Fruit fly (Drosophila melanogaster): ENCODE data around the gene CG5274.
A peak's percentile ranks its signal among the peaks of the same experiment; 100 is the strongest.

CG5274 gene

DNA sequence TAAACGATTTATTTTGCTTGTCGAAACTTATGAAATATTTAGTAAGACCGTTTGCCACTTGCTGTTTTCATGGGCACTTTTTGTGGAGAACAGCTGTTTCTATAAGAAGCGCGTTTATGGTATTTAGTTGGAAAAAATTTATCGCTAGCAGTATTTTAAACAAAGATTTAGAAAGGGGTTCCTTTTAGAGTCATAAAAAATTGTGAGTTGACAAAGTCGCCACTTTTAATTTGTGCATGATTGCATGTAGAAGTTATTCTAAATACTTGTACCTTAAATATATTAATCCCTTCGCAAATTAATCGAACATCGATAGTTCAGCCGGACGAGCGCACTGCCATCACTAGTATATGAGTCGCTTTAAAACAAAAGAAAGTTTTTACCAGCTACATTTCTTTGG, 4.8 kb upstream of the CG5274 start, which contains the start of the genes Las and Psn:
Gene Las (minus strand): TSS at position 65 of the 400 bp plus-strand sequence.
Gene Psn (plus strand): TSS at position 172 of the 400 bp plus-strand sequence.
- no peak for TF ChIP-seq CG7357 (GFP tag; IDR thresholded peaks at IDR 0.05)
- TF ChIP-seq Rx (GFP tag; IDR thresholded peaks at IDR 0.05) = no peak
- TF ChIP-seq CG31441 (GFP tag; IDR thresholded peaks at IDR 0.05) = no peak
- no peak for TF ChIP-seq wor (GFP tag; IDR thresholded peaks at IDR 0.05)
- TF ChIP-seq hbn (GFP tag; IDR thresholded peaks at IDR 0.05; ENCODE audit: partially characterized antibody) = peak; percentile 58; the same call in 1 of the 2 replicates
- no peak for TF ChIP-seq jumu (GFP tag; optimal IDR thresholded peaks at IDR 0.05)
- TF ChIP-seq CG2678 (tag; optimal IDR thresholded peaks at IDR 0.05) = no peak
- TF ChIP-seq B-H1 (GFP tag; IDR thresholded peaks at IDR 0.05) = no peak
- TF ChIP-seq CG1024 (GFP tag; IDR thresholded peaks at IDR 0.05) = no peak
- TF ChIP-seq CG12155 (GFP tag; optimal IDR thresholded peaks at IDR 0.05) = peak; percentile 16
- no peak for TF ChIP-seq CG7271 (tag; optimal IDR thresholded peaks at IDR 0.05)
- TF ChIP-seq CG3838 (GFP tag; optimal IDR thresholded peaks at IDR 0.05) = no peak
- TF ChIP-seq ash1 (GFP tag; optimal IDR thresholded peaks at IDR 0.05) = no peak
- TF ChIP-seq Fer1 (GFP tag; optimal IDR thresholded peaks at IDR 0.05) = peak; percentile 3
- no peak for TF ChIP-seq CG12391 (tag; optimal IDR thresholded peaks at IDR 0.05)
- no peak for TF ChIP-seq D19B (GFP tag; optimal IDR thresholded peaks at IDR 0.05)
- TF ChIP-seq amos (GFP tag; IDR thresholded peaks at IDR 0.05; ENCODE audit: partially characterized antibody) = peak; percentile 54
- no peak for TF ChIP-seq gro (GFP tag; optimal IDR thresholded peaks at IDR 0.05)
- TF ChIP-seq Ssrp (tag; optimal IDR thresholded peaks at IDR 0.05) = no peak
- no peak for TF ChIP-seq Xbp1 (GFP tag; optimal IDR thresholded peaks at IDR 0.05)
- TF ChIP-seq her (GFP tag; optimal IDR thresholded peaks at IDR 0.05) = no peak
- no peak for TF ChIP-seq psq (GFP tag; optimal IDR thresholded peaks at IDR 0.05)
- TF ChIP-seq shn (GFP tag; optimal IDR thresholded peaks at IDR 0.05) = no peak
- no peak for TF ChIP-seq CG4707 (GFP tag; optimal IDR thresholded peaks at IDR 0.05)
- no peak for TF ChIP-seq C15 (GFP tag; IDR thresholded peaks at IDR 0.05)
- TF ChIP-seq Atf3 (GFP tag; optimal IDR thresholded peaks at IDR 0.05) = no peak
- no peak for TF ChIP-seq so (GFP tag; IDR thresholded peaks at IDR 0.05)
- TF ChIP-seq Drgx (GFP tag; IDR thresholded peaks at IDR 0.05) = no peak
- 0 out of 2 replicates have a peak, but pooled peaks have one; percentile 36 for TF ChIP-seq CG2129 (GFP tag; IDR thresholded peaks at IDR 0.05; ENCODE audit: partially characterized antibody)
- TF ChIP-seq ase (GFP tag; IDR thresholded peaks at IDR 0.05) = no peak
- no peak for TF ChIP-seq CG2889 (GFP tag; IDR thresholded peaks at IDR 0.05)
- TF ChIP-seq fu2 (GFP tag; optimal IDR thresholded peaks at IDR 0.05) = no peak
- TF ChIP-seq org-1 (GFP tag; optimal IDR thresholded peaks at IDR 0.05) = no peak
- no peak for TF ChIP-seq seq (GFP tag; IDR thresholded peaks at IDR 0.05)
- peak; percentile 0 for TF ChIP-seq Chrac-16 (GFP tag; optimal IDR thresholded peaks at IDR 0.05)
- TF ChIP-seq CG43689 (GFP tag; IDR thresholded peaks at IDR 0.05) = no peak
- no peak for TF ChIP-seq Hr39 (optimal IDR thresholded peaks at IDR 0.05)
- TF ChIP-seq cad (GFP tag; optimal IDR thresholded peaks at IDR 0.05) = no peak
- no peak for TF ChIP-seq Vsx1 (GFP tag; optimal IDR thresholded peaks at IDR 0.05)
- TF ChIP-seq Dip2 (GFP tag; IDR thresholded peaks at IDR 0.05) = no peak
- no peak for TF ChIP-seq Kr (GFP tag; optimal IDR thresholded peaks at IDR 0.05)
- TF ChIP-seq CG13296 (GFP tag; optimal IDR thresholded peaks at IDR 0.05) = no peak
- TF ChIP-seq ac (GFP tag; optimal IDR thresholded peaks at IDR 0.05) = no peak
- no peak for TF ChIP-seq CG3407 (GFP tag; optimal IDR thresholded peaks at IDR 0.05)
- no peak for TF ChIP-seq CG11398 (GFP tag; optimal IDR thresholded peaks at IDR 0.05)
- TF ChIP-seq sob (GFP tag; IDR thresholded peaks at IDR 0.05) = no peak
- TF ChIP-seq H2.0 (GFP tag; IDR thresholded peaks at IDR 0.05) = no peak
- no peak for TF ChIP-seq CG10565 (GFP tag; optimal IDR thresholded peaks at IDR 0.05)
- TF ChIP-seq sqz (GFP tag; optimal IDR thresholded peaks at IDR 0.05) = no peak
- no peak for TF ChIP-seq CG15479 (GFP tag; optimal IDR thresholded peaks at IDR 0.05)
- TF ChIP-seq CG32532 (GFP tag; IDR thresholded peaks at IDR 0.05) = no peak
- TF ChIP-seq Dll (GFP tag; IDR thresholded peaks at IDR 0.05; ENCODE audit: partially characterized antibody) = peak; percentile 84
- peak; percentile 59; the same call in 2 of the 3 replicates for TF ChIP-seq CG16813 (GFP tag; IDR thresholded peaks at IDR 0.05; ENCODE audit: partially characterized antibody)

All from whole organism, embryonic.